Worm (Caenorhabditis elegans) whole organism, mixed stage, embryonic: ENCODE data around the gene exo-1.

Source experiments
- M03D4.4 ChIP-seq: sonication (generic microtip); optimal IDR thresholded peaks from 2 replicates; lab custom pipeline; 2017; ENCODE audit warnings: mild to moderate bottlenecking, missing genetic modification characterization, missing compliant biosample characterization
- bed-3 ChIP-seq: fragments of 200-800 bp; sonication (Bioruptor generic); optimal IDR thresholded peaks from 3 replicates; lab custom pipeline; 2018; ENCODE audit warnings: mild to moderate bottlenecking, missing genetic modification characterization, moderate library complexity, missing compliant biosample characterization
- blmp-1 ChIP-seq: fragments of 150-350 bp; optimal IDR thresholded peaks from 2 replicates; lab custom pipeline; 2014; ENCODE audit warnings: missing biosample characterization, missing genetic modification characterization
- ceh-39 ChIP-seq: fragments of 150-350 bp; optimal IDR thresholded peaks from 2 replicates; lab custom pipeline; 2014; ENCODE audit warnings: missing biosample characterization, missing genetic modification characterization
- ceh-43 ChIP-seq: fragments of 200-800 bp; sonication (Bioruptor generic); optimal IDR thresholded peaks from 2 replicates; lab custom pipeline; 2018; ENCODE audit warnings: mild to moderate bottlenecking, missing genetic modification characterization, moderate library complexity, missing compliant biosample characterization
- ceh-83 ChIP-seq: fragments of 200-800 bp; sonication (Bioruptor generic); optimal IDR thresholded peaks from 2 replicates; lab custom pipeline; 2018; ENCODE audit warnings: mild to moderate bottlenecking, missing genetic modification characterization, missing compliant biosample characterization
- ces-1 ChIP-seq: fragments of 150-350 bp; optimal IDR thresholded peaks from 2 replicates; lab custom pipeline; 2014; ENCODE audit warnings: missing biosample characterization, missing genetic modification reagents, missing genetic modification characterization
- cnd-1 ChIP-seq: fragments of 200-800 bp; sonication (Bioruptor generic); optimal IDR thresholded peaks from 2 replicates; lab custom pipeline; 2018; ENCODE audit warnings: mild to moderate bottlenecking, missing genetic modification characterization, missing compliant biosample characterization
- drap-1 ChIP-seq: fragments of 200-800 bp; sonication (Bioruptor generic); optimal IDR thresholded peaks from 3 replicates; lab custom pipeline; 2018; ENCODE audit warnings: mild to moderate bottlenecking, missing genetic modification characterization, missing compliant biosample characterization
- elt-1 ChIP-seq: sonication (generic microtip); optimal IDR thresholded peaks from 2 replicates; lab custom pipeline; 2017; ENCODE audit warnings: missing genetic modification characterization, mild to moderate bottlenecking, missing compliant biosample characterization, antibody characterized with exemption, moderate library complexity, borderline replicate concordance; ENCODE audit not compliant: insufficient read depth
- flh-1 ChIP-seq: fragments of 200-800 bp; sonication (Bioruptor generic); optimal IDR thresholded peaks from 2 replicates; lab custom pipeline; 2018; ENCODE audit warnings: mild to moderate bottlenecking, missing genetic modification characterization, moderate library complexity, missing compliant biosample characterization
- ham-2 ChIP-seq: fragments of 200-800 bp; sonication (Bioruptor generic); optimal IDR thresholded peaks from 2 replicates; lab custom pipeline; 2018; ENCODE audit warnings: mild to moderate bottlenecking, missing genetic modification characterization, missing compliant biosample characterization
- lin-32 ChIP-seq: fragments of 200-800 bp; sonication (Bioruptor generic); optimal IDR thresholded peaks from 2 replicates; lab custom pipeline; 2018; ENCODE audit warnings: mild to moderate bottlenecking, missing genetic modification characterization, missing compliant biosample characterization
- mab-5 ChIP-seq: fragments of 150-350 bp; optimal IDR thresholded peaks from 2 replicates; lab custom pipeline; 2014; ENCODE audit warnings: missing biosample characterization, missing genetic modification characterization
- mls-2 ChIP-seq: sonication (generic microtip); optimal IDR thresholded peaks from 2 replicates; lab custom pipeline; 2016; ENCODE audit warnings: mild to moderate bottlenecking, missing genetic modification characterization, moderate library complexity, missing compliant biosample characterization
- nhr-12 ChIP-seq: fragments of 150-350 bp; optimal IDR thresholded peaks from 2 replicates; lab custom pipeline; 2014; ENCODE audit warnings: missing biosample characterization, missing genetic modification characterization
- nhr-2 ChIP-seq: fragments of 150-350 bp; optimal IDR thresholded peaks from 2 replicates; lab custom pipeline; 2014; ENCODE audit warnings: missing biosample characterization, missing genetic modification characterization
- nhr-237 ChIP-seq: fragments of 150-350 bp; optimal IDR thresholded peaks from 2 replicates; lab custom pipeline; 2014; ENCODE audit warnings: missing biosample characterization, missing genetic modification characterization
- nhr-28 ChIP-seq: fragments of 150-350 bp; optimal IDR thresholded peaks from 2 replicates; lab custom pipeline; 2014; ENCODE audit warnings: missing biosample characterization, missing genetic modification characterization
- nhr-76 ChIP-seq: sonication (generic microtip); optimal IDR thresholded peaks from 2 replicates; lab custom pipeline; 2017; ENCODE audit warnings: missing biosample characterization, missing genetic modification characterization
- pha-4 ChIP-seq: fragments of 150-350 bp; optimal IDR thresholded peaks from 2 replicates; lab custom pipeline; 2018; ENCODE audit warnings: missing biosample characterization, missing genetic modification reagents, missing genetic modification characterization
- sem-2 ChIP-seq: fragments of 200-800 bp; sonication (Bioruptor generic); optimal IDR thresholded peaks from 2 replicates; lab custom pipeline; 2018; ENCODE audit warnings: mild to moderate bottlenecking, missing genetic modification characterization, missing compliant biosample characterization
- snpc-4 ChIP-seq: fragments of 150-350 bp; optimal IDR thresholded peaks from 2 replicates; lab custom pipeline; 2014; ENCODE audit warnings: missing biosample characterization, missing genetic modification characterization
- sptf-1 ChIP-seq: sonication (generic microtip); optimal IDR thresholded peaks from 2 replicates; lab custom pipeline; 2017; ENCODE audit warnings: mild to moderate bottlenecking, missing genetic modification characterization, moderate library complexity, missing compliant biosample characterization
- tbx-8 ChIP-seq: fragments of 200-800 bp; sonication (Bioruptor generic); optimal IDR thresholded peaks from 2 replicates; lab custom pipeline; 2018; ENCODE audit warnings: mild to moderate bottlenecking, missing genetic modification characterization, moderate library complexity, missing compliant biosample characterization
- unc-62 ChIP-seq: fragments of 150-350 bp; optimal IDR thresholded peaks from 2 replicates; lab custom pipeline; 2014; ENCODE audit warnings: missing biosample characterization, missing genetic modification reagents, missing genetic modification characterization
- ztf-11 ChIP-seq: fragments of 150-350 bp; optimal IDR thresholded peaks from 2 replicates; lab custom pipeline; 2014; ENCODE audit warnings: missing biosample characterization, missing genetic modification characterization

Gene exo-1

DNA sequence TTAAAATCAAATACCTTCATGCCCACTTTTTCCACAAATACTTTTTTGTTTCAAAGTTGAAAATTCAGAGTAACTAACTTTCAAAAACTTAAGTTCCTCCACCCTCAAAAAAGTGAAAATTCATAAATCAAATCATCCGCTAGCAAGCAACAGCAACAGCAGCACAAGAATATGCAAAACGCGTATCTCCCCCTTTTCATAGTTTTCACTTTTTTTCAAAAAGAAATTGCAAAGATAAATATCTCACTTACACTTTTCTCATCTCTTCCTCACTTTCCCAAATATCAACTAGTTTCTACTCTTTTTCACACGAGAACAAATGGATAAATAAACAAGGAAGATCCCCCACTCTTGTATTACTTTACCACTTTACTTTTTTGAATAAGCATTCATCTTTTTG, 41.6 kb upstream of the exo-1 start:
- TF ChIP-seq blmp-1 (tag; lab: Kevin White, UChicago) (peak; percentile 78), ces-1 (GFP tag; lab: Kevin White, UChicago) (peak; percentile 25), sptf-1 (tag; lab: Kevin White, UChicago) (no peak)

ce11 chrIII:13383159-13383558, 40.2 kb upstream of the exo-1 start:
- TF ChIP-seq snpc-4 (no peak), tbx-8 (no peak)

- no peak for TF ChIP-seq ceh-83 (GFP tag; lab: Kevin White, UChicago)
- TF ChIP-seq drap-1 (GFP tag; lab: Kevin White, UChicago) = no peak
- no peak for TF ChIP-seq tbx-8
Observed at ce11 chrIII:13385850-13386249, 37.5 kb upstream of the exo-1 start, which contains the start of gene T03F6.4. Gene T03F6.4 (plus strand): TSS chrIII:13386150.

- TF ChIP-seq ceh-39 (tag; lab: Kevin White, UChicago) (no peak), lin-32 (GFP tag; lab: Kevin White, UChicago) (no peak)
Observed at ce11 chrIII:13388621-13389020, 34.7 kb upstream of the exo-1 start.

ce11 chrIII:13389078-13389477, 34.2 kb upstream of the exo-1 start, which contains the start of gene T03F6.3:
Gene T03F6.3 (plus strand): TSS chrIII:13389395.
- TF ChIP-seq ztf-11 (no peak), tbx-8 (no peak), ham-2 (GFP tag; lab: Kevin White, UChicago) (no peak), ces-1 (GFP tag; lab: Kevin White, UChicago) (no peak), bed-3 (GFP tag; lab: Kevin White, UChicago) (no peak), M03D4.4 (tag; lab: Kevin White, UChicago) (no peak), cnd-1 (tag; lab: Kevin White, UChicago) (no peak), nhr-76 (no peak), mls-2 (tag; lab: Kevin White, UChicago) (no peak), blmp-1 (tag; lab: Kevin White, UChicago) (no peak), lin-32 (GFP tag; lab: Kevin White, UChicago) (no peak), nhr-237 (tag; lab: Kevin White, UChicago) (no peak), nhr-2 (tag; lab: Kevin White, UChicago) (no peak), nhr-12 (tag; lab: Kevin White, UChicago) (no peak)

DNA sequence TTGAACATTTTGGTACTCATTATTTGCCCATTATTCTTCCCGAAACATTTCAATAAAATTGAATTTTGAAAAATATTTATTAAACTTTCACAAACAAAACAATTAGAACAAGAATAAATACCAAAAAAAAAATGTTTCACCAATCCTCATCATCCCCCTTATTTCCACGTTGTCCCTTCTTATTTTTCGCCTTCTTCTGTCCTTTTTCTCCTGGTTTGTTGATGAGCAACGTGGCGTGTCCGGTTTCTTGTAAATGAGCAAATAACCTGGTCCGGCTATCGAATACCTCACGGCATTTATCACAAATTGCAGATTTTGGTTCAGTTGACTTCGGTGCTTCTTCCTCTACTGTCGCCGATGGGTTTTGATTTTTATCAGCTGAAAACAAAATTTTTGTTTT, 32.5 kb upstream of the exo-1 start:
- no peak for TF ChIP-seq flh-1 (GFP tag; lab: Kevin White, UChicago)
- no peak for TF ChIP-seq pha-4 (tag; lab: Kevin White, UChicago)
- no peak for TF ChIP-seq sptf-1 (tag; lab: Kevin White, UChicago)
- TF ChIP-seq ceh-83 (GFP tag; lab: Kevin White, UChicago) = no peak

ce11 chrIII:13393239-13393638, 30.1 kb upstream of the exo-1 start, which contains the start of gene dnj-17:
Gene dnj-17 (minus strand): TSS chrIII:13393339.
- TF ChIP-seq ces-1 (GFP tag; lab: Kevin White, UChicago) (peak; percentile 13), nhr-76 (no peak), cnd-1 (tag; lab: Kevin White, UChicago) (no peak), bed-3 (GFP tag; lab: Kevin White, UChicago) (no peak), M03D4.4 (tag; lab: Kevin White, UChicago) (no peak), ceh-83 (GFP tag; lab: Kevin White, UChicago) (no peak), sem-2 (GFP tag; lab: Kevin White, UChicago) (no peak), pha-4 (tag; lab: Kevin White, UChicago) (no peak)
- TF ChIP-seq, all 35 proteins: peak for 1

DNA sequence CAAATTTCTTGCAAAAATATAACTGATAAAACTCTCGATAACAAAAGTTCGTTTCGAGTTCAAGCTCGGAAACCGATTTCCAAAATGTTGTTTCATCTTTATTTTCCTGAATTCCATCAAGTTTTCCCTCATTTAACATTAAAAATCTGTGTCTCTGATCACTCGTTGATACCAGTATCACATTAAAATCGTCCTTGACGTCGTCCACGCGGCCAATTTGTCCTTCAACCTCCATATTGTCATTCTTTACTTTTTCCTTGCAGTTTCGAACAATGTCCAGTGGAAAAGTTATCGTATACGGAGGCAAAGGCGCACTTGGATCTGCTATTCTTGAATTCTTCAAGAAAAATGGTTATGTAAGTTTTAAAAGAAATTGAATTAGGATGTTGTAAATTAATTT, 29.7 kb upstream of the exo-1 start, which contains the start of gene qdpr-1:
qdpr-1 (plus strand) TSS at position 264 of the 400 bp plus-strand sequence.
- TF ChIP-seq ceh-43 (GFP tag; lab: Kevin White, UChicago) (no peak), nhr-76 (no peak), flh-1 (GFP tag; lab: Kevin White, UChicago) (no peak), mab-5 (tag; lab: Kevin White, UChicago) (no peak), cnd-1 (tag; lab: Kevin White, UChicago) (no peak), unc-62 (no peak), nhr-2 (tag; lab: Kevin White, UChicago) (no peak), elt-1 (tag; lab: Kevin White, UChicago) (no peak), nhr-28 (tag; lab: Kevin White, UChicago) (no peak), bed-3 (GFP tag; lab: Kevin White, UChicago) (no peak)
